Fruit fly (Drosophila melanogaster) whole organism, embryonic: ENCODE measurements around the gene CG15418.

Experiments
- CG10321 ChIP-seq: fragments of 200-800 bp; sonication (Bioruptor generic); IDR thresholded peaks from 2 replicates; pipeline ENCODE4 v1.3.6; 2022; ENCODE audit warnings: missing biosample characterization, missing genetic modification characterization
- CG10462 ChIP-seq: fragments of 200-800 bp; sonication (Bioruptor generic); optimal IDR thresholded peaks from 2 replicates; lab custom pipeline; 2016; ENCODE audit warnings: missing biosample characterization, missing genetic modification characterization
- CG11247 ChIP-seq: fragments of 200-800 bp; sonication (Bioruptor generic); IDR thresholded peaks from 2 replicates; pipeline ENCODE4 v1.3.6; 2022; ENCODE audit warnings: missing biosample characterization, missing genetic modification characterization
- CG11398 ChIP-seq: fragments of 200-800 bp; sonication (Bioruptor generic); optimal IDR thresholded peaks from 2 replicates; lab custom pipeline; 2016; ENCODE audit warnings: missing biosample characterization, missing genetic modification characterization
- CG12299 ChIP-seq: fragments of 200-800 bp; sonication (Bioruptor generic); optimal IDR thresholded peaks from 2 replicates; lab custom pipeline; 2018; ENCODE audit warnings: missing biosample characterization, mild to moderate bottlenecking, missing genetic modification characterization
- CG12744 ChIP-seq: fragments of 200-800 bp; sonication (Bioruptor generic); optimal IDR thresholded peaks from 2 replicates; lab custom pipeline; 2016; ENCODE audit warnings: missing biosample characterization, missing genetic modification characterization
- CG1603 ChIP-seq: fragments of 200-800 bp; sonication (Bioruptor generic); optimal IDR thresholded peaks from 2 replicates; lab custom pipeline; 2019; ENCODE audit warnings: missing biosample characterization, mild to moderate bottlenecking, missing genetic modification characterization, moderate library complexity
- CG17568 ChIP-seq: fragments of 200-800 bp; sonication (Bioruptor generic); optimal IDR thresholded peaks from 2 replicates; lab custom pipeline; 2018; ENCODE audit warnings: missing biosample characterization, mild to moderate bottlenecking, missing genetic modification characterization, moderate library complexity
- CG17829 ChIP-seq: fragments of 200-800 bp; optimal IDR thresholded peaks from 2 replicates; lab custom pipeline; 2019; ENCODE audit warnings: missing biosample characterization, mild to moderate bottlenecking, missing genetic modification characterization, moderate library complexity
- CG1832 ChIP-seq: fragments of 200-800 bp; sonication (Bioruptor generic); optimal IDR thresholded peaks from 2 replicates; lab custom pipeline; 2017; ENCODE audit warnings: missing biosample characterization, mild to moderate bottlenecking, missing genetic modification characterization, inconsistent platforms
- CG2120 ChIP-seq: fragments of 200-800 bp; sonication (Bioruptor generic); optimal IDR thresholded peaks from 3 replicates; lab custom pipeline; 2016; ENCODE audit warnings: missing biosample characterization, missing genetic modification characterization
- CG2712 ChIP-seq: fragments of 200-800 bp; optimal IDR thresholded peaks from 3 replicates; lab custom pipeline; 2019; ENCODE audit warnings: missing biosample characterization, mild to moderate bottlenecking, missing genetic modification characterization, moderate library complexity
- CG31441 ChIP-seq: fragments of 200-800 bp; sonication (Bioruptor generic); IDR thresholded peaks from 2 replicates; pipeline ENCODE4 v1.3.6; 2022; ENCODE audit warnings: missing biosample characterization, missing genetic modification characterization
- CG4707 ChIP-seq: fragments of 200-800 bp; sonication (Bioruptor generic); optimal IDR thresholded peaks from 2 replicates; lab custom pipeline; 2018; ENCODE audit warnings: missing biosample characterization, mild to moderate bottlenecking, missing genetic modification characterization, moderate library complexity
- CG6272 ChIP-seq: fragments of 200-800 bp; sonication (Bioruptor generic); IDR thresholded peaks from 2 replicates; pipeline ENCODE4 v1.3.6; 2022; ENCODE audit warnings: missing biosample characterization, missing genetic modification characterization
- CG7271 ChIP-seq: fragments of 200-800 bp; sonication (Bioruptor generic); optimal IDR thresholded peaks from 2 replicates; lab custom pipeline; 2018; ENCODE audit warnings: missing biosample characterization, mild to moderate bottlenecking, missing genetic modification characterization, moderate library complexity
- CG7745 ChIP-seq: fragments of 200-800 bp; sonication (Bioruptor generic); optimal IDR thresholded peaks from 2 replicates; lab custom pipeline; 2018; ENCODE audit warnings: missing biosample characterization, mild to moderate bottlenecking, missing genetic modification characterization, moderate library complexity
- CG9817 ChIP-seq: fragments of 200-800 bp; sonication (Bioruptor generic); optimal IDR thresholded peaks from 2 replicates; lab custom pipeline; 2018; ENCODE audit warnings: missing biosample characterization, mild to moderate bottlenecking, missing genetic modification characterization, moderate library complexity
- CoRest ChIP-seq: fragments of 200-800 bp; sonication (Bioruptor generic); optimal IDR thresholded peaks from 3 replicates; lab custom pipeline; 2018; ENCODE audit warnings: missing biosample characterization, mild to moderate bottlenecking, missing genetic modification characterization, moderate library complexity
- Dll ChIP-seq: fragments of 200-800 bp; sonication (Bioruptor generic); IDR thresholded peaks from 4 replicates; pipeline ENCODE4 v1.3.6; 2022; ENCODE audit warnings: missing biosample characterization, missing genetic modification characterization; ENCODE audit not compliant: partially characterized antibody
- Fer3 ChIP-seq: fragments of 200-800 bp; sonication (Bioruptor generic); optimal IDR thresholded peaks from 2 replicates; lab custom pipeline; 2018; ENCODE audit warnings: missing biosample characterization, mild to moderate bottlenecking, missing genetic modification characterization, moderate library complexity
- Gsc ChIP-seq: fragments of 200-800 bp; sonication (Bioruptor generic); IDR thresholded peaks from 2 replicates; pipeline ENCODE4 v1.3.6; 2022; ENCODE audit warnings: missing biosample characterization, missing genetic modification characterization
- H2.0 ChIP-seq: fragments of 200-800 bp; sonication (Bioruptor generic); IDR thresholded peaks from 2 replicates; pipeline ENCODE4 v1.3.6; 2022; ENCODE audit warnings: missing biosample characterization, missing genetic modification characterization
- Hr3 ChIP-seq: fragments of 200-800 bp; sonication (Bioruptor generic); optimal IDR thresholded peaks from 3 replicates; lab custom pipeline; 2016; ENCODE audit warnings: missing biosample characterization, missing genetic modification characterization
- Kr ChIP-seq: fragments of 200-800 bp; sonication (Bioruptor generic); optimal IDR thresholded peaks from 2 replicates; lab custom pipeline; 2017; ENCODE audit warnings: missing biosample characterization, mild to moderate bottlenecking, missing genetic modification characterization
- Lhr ChIP-seq: fragments of 200-800 bp; sonication (Bioruptor generic); optimal IDR thresholded peaks from 3 replicates; lab custom pipeline; 2017; ENCODE audit warnings: mild to moderate bottlenecking, missing biosample characterization, missing genetic modification reagents, missing genetic modification characterization
- Max ChIP-seq: fragments of 200-800 bp; sonication (Bioruptor generic); optimal IDR thresholded peaks from 2 replicates; lab custom pipeline; 2016; ENCODE audit warnings: missing biosample characterization, mild to moderate bottlenecking, missing genetic modification characterization
- Rx ChIP-seq: fragments of 200-800 bp; sonication (Bioruptor generic); IDR thresholded peaks from 2 replicates; pipeline ENCODE4 v1.3.6; 2022; ENCODE audit warnings: missing biosample characterization, missing genetic modification characterization
- Sox102F ChIP-seq: fragments of 200-800 bp; sonication (Bioruptor generic); optimal IDR thresholded peaks from 2 replicates; lab custom pipeline; 2018; ENCODE audit warnings: missing biosample characterization, mild to moderate bottlenecking, missing genetic modification characterization, moderate library complexity
- bab2 ChIP-seq: fragments of 200-800 bp; sonication (Bioruptor generic); optimal IDR thresholded peaks from 2 replicates; lab custom pipeline; 2016; ENCODE audit warnings: missing biosample characterization, missing genetic modification characterization
- btn ChIP-seq: fragments of 200-800 bp; sonication (Bioruptor generic); optimal IDR thresholded peaks from 2 replicates; lab custom pipeline; 2016; ENCODE audit warnings: missing biosample characterization, missing genetic modification characterization
- caup ChIP-seq: fragments of 200-800 bp; sonication (Bioruptor generic); optimal IDR thresholded peaks from 3 replicates; lab custom pipeline; 2017; ENCODE audit warnings: missing biosample characterization, mild to moderate bottlenecking, missing genetic modification characterization, moderate library complexity; ENCODE audit not compliant: severe bottlenecking
- chm ChIP-seq: fragments of 200-800 bp; sonication (Bioruptor generic); IDR thresholded peaks from 2 replicates; pipeline ENCODE4 v1.3.6; 2022; ENCODE audit warnings: missing biosample characterization, missing genetic modification characterization
- en ChIP-seq: fragments of 200-800 bp; sonication (Bioruptor generic); optimal IDR thresholded peaks from 2 replicates; lab custom pipeline; 2016; ENCODE audit warnings: missing biosample characterization, missing genetic modification characterization
- fd102C ChIP-seq: fragments of 200-800 bp; sonication (Bioruptor generic); optimal IDR thresholded peaks from 2 replicates; lab custom pipeline; 2018; ENCODE audit warnings: missing biosample characterization, mild to moderate bottlenecking, missing genetic modification characterization, moderate library complexity
- fu2 ChIP-seq: fragments of 200-800 bp; sonication (Bioruptor generic); optimal IDR thresholded peaks from 2 replicates; lab custom pipeline; 2016; ENCODE audit warnings: missing biosample characterization, missing genetic modification characterization
- gcm ChIP-seq: fragments of 200-800 bp; sonication (Bioruptor generic); optimal IDR thresholded peaks from 2 replicates; lab custom pipeline; 2019; ENCODE audit warnings: missing biosample characterization, mild to moderate bottlenecking, missing genetic modification characterization, moderate library complexity
- hb ChIP-seq: fragments of 200-800 bp; sonication (Bioruptor generic); IDR thresholded peaks from 3 replicates; pipeline ENCODE4 v1.3.6; 2022; ENCODE audit warnings: missing biosample characterization, missing genetic modification characterization; ENCODE audit not compliant: partially characterized antibody
- hkb ChIP-seq, 2 experiments: fragments of 200-800 bp in 1 of 2; fragments of >200 bp in 1 of 2; sonication (Bioruptor generic) in 1 of 2; IDR thresholded peaks in 1 of 2; optimal IDR thresholded peaks in 1 of 2; 2 replicates each; pipeline versions ENCODE4 v1.3.6 to Lab custom; 2017 to 2022; ENCODE audit warnings: missing biosample characterization in 1 of 2, missing genetic modification characterization in 1 of 2
- inv ChIP-seq: fragments of 200-800 bp; sonication (Bioruptor generic); IDR thresholded peaks from 2 replicates; pipeline ENCODE4 v1.3.6; 2022; ENCODE audit warnings: missing biosample characterization, missing genetic modification characterization; ENCODE audit not compliant: partially characterized antibody
- kah ChIP-seq: fragments of 200-800 bp; sonication (Bioruptor generic); optimal IDR thresholded peaks from 2 replicates; lab custom pipeline; 2018; ENCODE audit warnings: missing biosample characterization, mild to moderate bottlenecking, missing genetic modification characterization
- mld ChIP-seq: fragments of 200-800 bp; sonication (Bioruptor generic); IDR thresholded peaks from 3 replicates; pipeline ENCODE4 v1.3.6; 2022; ENCODE audit warnings: missing biosample characterization, missing genetic modification characterization; ENCODE audit not compliant: partially characterized antibody
- pan ChIP-seq, 4 experiments: fragments of >200 bp in 3 of 4; fragments of 200-800 bp in 1 of 4; sonication (Bioruptor generic) in 1 of 4; optimal IDR thresholded peaks in 3 of 4; IDR thresholded peaks in 1 of 4; 2 replicates each; pipeline versions ENCODE4 v1.3.6 to Lab custom; 2017 to 2022; ENCODE audit warnings: missing biosample characterization in 2 of 4, missing genetic modification characterization in 2 of 4, mixed read lengths in 1 of 4
- pita ChIP-seq: fragments of 200-800 bp; sonication (Bioruptor generic); optimal IDR thresholded peaks from 2 replicates; lab custom pipeline; 2017; ENCODE audit warnings: missing biosample characterization, mild to moderate bottlenecking, missing genetic modification characterization
- pros ChIP-seq: fragments of 200-800 bp; sonication (Bioruptor generic); optimal IDR thresholded peaks from 3 replicates; lab custom pipeline; 2019; ENCODE audit warnings: missing biosample characterization, mild to moderate bottlenecking, missing genetic modification characterization, moderate library complexity
- sima ChIP-seq: fragments of 200-800 bp; sonication (Bioruptor generic); optimal IDR thresholded peaks from 2 replicates; lab custom pipeline; 2016; ENCODE audit warnings: missing biosample characterization, missing genetic modification characterization
- trem ChIP-seq: fragments of 200-800 bp; optimal IDR thresholded peaks from 3 replicates; lab custom pipeline; 2019; ENCODE audit warnings: missing biosample characterization, mild to moderate bottlenecking, missing genetic modification characterization, moderate library complexity
- zen ChIP-seq: fragments of 200-800 bp; sonication (Bioruptor generic); optimal IDR thresholded peaks from 3 replicates; lab custom pipeline; 2018; ENCODE audit warnings: missing biosample characterization, mild to moderate bottlenecking, missing genetic modification characterization, moderate library complexity
- zfh1 ChIP-seq: fragments of 200-800 bp; sonication (Bioruptor generic); IDR thresholded peaks from 3 replicates; pipeline ENCODE4 v1.3.6; 2022; ENCODE audit warnings: missing biosample characterization, missing genetic modification characterization

CG15418 gene

dm6 chr2L:3629466-3629865 is 8.0 kb upstream of the CG15418 start (continued):
- TF ChIP-seq CG2712 (tag; lab: Kevin White, UChicago) (peak; percentile 2), CG4707 (GFP tag; lab: Kevin White, UChicago) (no peak), fu2 (GFP tag; lab: Kevin White, UChicago) (no peak), Hr3 (no peak), CG7271 (tag; lab: Kevin White, UChicago) (no peak), sima (no peak), CG10321 (GFP tag; lab: Robert Waterston, UW) (no peak), btn (no peak), CG1603 (tag; lab: Kevin White, UChicago) (no peak), kah (GFP tag; lab: Kevin White, UChicago) (no peak), CG2120 (GFP tag; lab: Kevin White, UChicago) (peak; percentile 75), Sox102F (GFP tag; lab: Kevin White, UChicago) (peak; percentile 8), CoRest (tag; lab: Kevin White, UChicago) (peak; percentile 25), bab2 (GFP tag; lab: Kevin White, UChicago) (no peak), hkb (optimal IDR thresholded peaks at IDR 0.05; lab: Kevin White, UChicago) (no peak), hkb (GFP tag; IDR thresholded peaks at IDR 0.05; lab: Robert Waterston, UW) (0 out of 2 replicates have a peak, but pooled peaks have one; percentile 34), CG9817 (tag; lab: Kevin White, UChicago) (no peak), trem (no peak), CG7745 (no peak), caup (GFP tag; lab: Kevin White, UChicago) (peak; percentile 12), gcm (no peak), Fer3 (tag; lab: Kevin White, UChicago) (peak; percentile 43), CG1832 (GFP tag; lab: Kevin White, UChicago) (no peak), CG17829 (tag; lab: Kevin White, UChicago) (no peak), fd102C (no peak), CG6272 (GFP tag; lab: Robert Waterston, UW) (no peak), Dll (no peak), mld (GFP tag; lab: Robert Waterston, UW) (no peak), pros (GFP tag; lab: Kevin White, UChicago) (no peak), CG10462 (GFP tag; lab: Kevin White, UChicago) (no peak), pita (no peak), Lhr (GFP tag; lab: Kevin White, UChicago) (no peak), Max (GFP tag; lab: Kevin White, UChicago) (no peak), hb (no peak), CG31441 (GFP tag; lab: Robert Waterston, UW) (0 out of 2 replicates have a peak, but pooled peaks have one; percentile 23), CG12299 (no peak), chm (no peak), H2.0 (GFP tag; lab: Robert Waterston, UW) (no peak), CG12744 (GFP tag; lab: Kevin White, UChicago) (no peak), CG11247 (GFP tag; lab: Robert Waterston, UW) (peak; percentile 40; the same call in 1 of the 2 replicates), Kr (GFP tag; lab: Kevin White, UChicago) (no peak), Rx (GFP tag; lab: Robert Waterston, UW) (0 out of 2 replicates have a peak, but pooled peaks have one; percentile 2), CG11398 (no peak), en (GFP tag; lab: Kevin White, UChicago) (no peak), zen (no peak), inv (GFP tag; lab: Robert Waterston, UW) (no peak), Gsc (no peak), zfh1 (GFP tag; lab: Robert Waterston, UW) (peak; percentile 45; the same call in 1 of the 3 replicates), CG17568 (GFP tag; lab: Kevin White, UChicago) (no peak), pan (optimal IDR thresholded peaks at IDR 0.05; lab: Kevin White, UChicago) (no peak), pan (GFP tag; optimal IDR thresholded peaks at IDR 0.05 in 1 of 2, IDR thresholded peaks at IDR 0.05 in 1 of 2) (peak in 1 of 2 experiments; percentile 9)
